Worm (Caenorhabditis elegans) whole organism, L1 larva: ENCODE results near the gene lgc-48.

Source experiments
- ama-1 ChIP-seq: fragments of 150-350 bp; optimal IDR thresholded peaks from 2 replicates; lab custom pipeline; 2014
- elt-3 ChIP-seq, 6 experiments: fragments of 150-350 bp in 1 of 6; sonication (generic microtip); optimal IDR thresholded peaks; 2 replicates each; lab custom pipeline; 2017 to 2018; ENCODE audit warnings: missing biosample characterization in 6 of 6, missing genetic modification characterization in 6 of 6, inconsistent platforms in 1 of 6
- irx-1 ChIP-seq: sonication (generic microtip); optimal IDR thresholded peaks from 2 replicates; lab custom pipeline; 2016; ENCODE audit warnings: missing genetic modification characterization, missing compliant biosample characterization
- nhr-237 ChIP-seq: fragments of 150-350 bp; optimal IDR thresholded peaks from 2 replicates; lab custom pipeline; 2014; ENCODE audit warnings: missing biosample characterization, missing genetic modification characterization
- nhr-76 ChIP-seq: sonication (generic microtip); optimal IDR thresholded peaks from 2 replicates; lab custom pipeline; 2017; ENCODE audit warnings: missing biosample characterization, missing genetic modification characterization
- skn-1 ChIP-seq: fragments of 150-350 bp; optimal IDR thresholded peaks from 2 replicates; lab custom pipeline; 2014; ENCODE audit warnings: missing biosample characterization, missing genetic modification characterization
- sptf-1 ChIP-seq: fragments of 150-350 bp; optimal IDR thresholded peaks from 2 replicates; lab custom pipeline; 2014; ENCODE audit warnings: missing biosample characterization, missing genetic modification characterization
- unc-62 ChIP-seq: fragments of 150-350 bp; optimal IDR thresholded peaks from 2 replicates; lab custom pipeline; 2014; ENCODE audit warnings: missing biosample characterization, missing genetic modification reagents, missing genetic modification characterization
- ztf-11 ChIP-seq, 2 experiments: sonication (generic microtip); optimal IDR thresholded peaks; 2 replicates each; lab custom pipeline; 2016 to 2017; ENCODE audit warnings: missing genetic modification characterization in 2 of 2, missing biosample characterization in 1 of 2, missing compliant biosample characterization in 1 of 2

- TF ChIP-seq elt-3 (tag; optimal IDR thresholded peaks at IDR 0.05; lab: Kevin White, UChicago) (no peak), sptf-1 (tag; lab: Kevin White, UChicago) (no peak), irx-1 (tag; lab: Kevin White, UChicago) (no peak), nhr-237 (tag; lab: Kevin White, UChicago) (no peak), ztf-11 (tag; optimal IDR thresholded peaks at IDR 0.05; lab: Kevin White, UChicago) (no peak), nhr-76 (tag; lab: Kevin White, UChicago) (no peak), ama-1 (no peak), unc-62 (no peak), skn-1 (tag; lab: Kevin White, UChicago) (no peak)
These were observed 9.1 kb upstream of the lgc-48 start, which contains the start of gene nhr-129 for ce11 chrV:13330919-13331318.
